Fruit fly (Drosophila melanogaster) whole organism, wandering third instar larva: ENCODE results near the gene CG15020.

Experiments
- CG32264 ChIP-seq: fragments of 200-800 bp; sonication (Bioruptor generic); optimal IDR thresholded peaks from 2 replicates; lab custom pipeline; 2016; ENCODE audit warnings: missing biosample characterization, missing genetic modification characterization
- CG9705 ChIP-seq: fragments of 200-800 bp; sonication (Bioruptor generic); optimal IDR thresholded peaks from 2 replicates; lab custom pipeline; 2018; ENCODE audit warnings: missing biosample characterization, mild to moderate bottlenecking, missing genetic modification characterization
- CrebA ChIP-seq: fragments of 200-800 bp; sonication (Bioruptor generic); optimal IDR thresholded peaks from 2 replicates; lab custom pipeline; 2016; ENCODE audit warnings: missing biosample characterization, mild to moderate bottlenecking, missing genetic modification characterization, borderline replicate concordance
- Dfd ChIP-seq: fragments of >200 bp; optimal IDR thresholded peaks from 2 replicates; lab custom pipeline; 2017; ENCODE audit warnings: missing biosample characterization, missing genetic modification characterization
- GATAd ChIP-seq: sonication (Bioruptor generic); optimal IDR thresholded peaks from 2 replicates; lab custom pipeline; 2016; ENCODE audit warnings: missing biosample characterization, missing genetic modification characterization
- HLH106 ChIP-seq: fragments of 200-800 bp; optimal IDR thresholded peaks from 3 replicates; lab custom pipeline; 2019; ENCODE audit warnings: missing biosample characterization, mild to moderate bottlenecking, missing genetic modification characterization, moderate library complexity
- Hnf4 ChIP-seq: fragments of 200-800 bp; sonication (Bioruptor generic); optimal IDR thresholded peaks from 2 replicates; lab custom pipeline; 2016; ENCODE audit warnings: missing biosample characterization, mild to moderate bottlenecking, missing genetic modification characterization
- Hr83 ChIP-seq: fragments of 200-300 bp; sonication (Bioruptor generic); optimal IDR thresholded peaks from 2 replicates; lab custom pipeline; 2016; ENCODE audit warnings: missing biosample characterization, mild to moderate bottlenecking, missing genetic modification characterization, moderate library complexity; ENCODE audit not compliant: poor library complexity, severe bottlenecking
- Mio ChIP-seq: sonication (Bioruptor generic); optimal IDR thresholded peaks from 2 replicates; lab custom pipeline; 2016; ENCODE audit warnings: missing biosample characterization, missing genetic modification characterization
- Myc ChIP-seq: fragments of >200 bp; optimal IDR thresholded peaks from 2 replicates; lab custom pipeline; 2017
- N ChIP-seq: fragments of >200 bp; optimal IDR thresholded peaks from 2 replicates; lab custom pipeline; 2018; ENCODE audit warnings: missing biosample characterization, missing external identifiers, missing genetic modification characterization
- OdsH ChIP-seq: fragments of 200-800 bp; sonication (Bioruptor generic); optimal IDR thresholded peaks from 2 replicates; lab custom pipeline; 2016; ENCODE audit warnings: missing biosample characterization, mild to moderate bottlenecking, missing genetic modification characterization
- Rel ChIP-seq, 2 experiments: fragments of 200-800 bp; sonication (Bioruptor generic) in 1 of 2; optimal IDR thresholded peaks; 2 replicates in 1 of 2; 3 replicates in 1 of 2; lab custom pipeline; 2016 to 2019; ENCODE audit warnings: mild to moderate bottlenecking in 2 of 2, missing biosample characterization in 2 of 2, missing genetic modification characterization in 2 of 2, moderate library complexity in 1 of 2
- Vsx2 ChIP-seq: fragments of 200-300, 225-300 bp; sonication (Bioruptor generic); optimal IDR thresholded peaks from 2 replicates; lab custom pipeline; 2018; ENCODE audit warnings: missing biosample characterization, missing genetic modification characterization; ENCODE audit not compliant: partially characterized antibody
- br ChIP-seq: fragments of 200-800 bp; sonication (Bioruptor generic); optimal IDR thresholded peaks from 2 replicates; lab custom pipeline; 2016; ENCODE audit warnings: missing biosample characterization, missing genetic modification characterization
- brk ChIP-seq: fragments of 200-800 bp; sonication (Bioruptor generic); optimal IDR thresholded peaks from 2 replicates; lab custom pipeline; 2016; ENCODE audit warnings: missing biosample characterization, mild to moderate bottlenecking, missing genetic modification characterization
- dl ChIP-seq, 2 experiments: fragments of 175-275, 200-275 bp in 1 of 2; fragments of 200-275 bp in 1 of 2; sonication (Bioruptor generic); optimal IDR thresholded peaks; lab custom pipeline; 2018; ENCODE audit warnings: mild to moderate bottlenecking in 2 of 2, missing biosample characterization in 2 of 2, missing genetic modification characterization in 2 of 2, moderate library complexity in 2 of 2; ENCODE audit not compliant: partially characterized antibody in 2 of 2, insufficient read depth in 1 of 2
- dmrt93B ChIP-seq: fragments of 200-800 bp; sonication (Bioruptor generic); optimal IDR thresholded peaks from 2 replicates; lab custom pipeline; 2018; ENCODE audit warnings: missing biosample characterization, mild to moderate bottlenecking, missing genetic modification characterization
- dsf ChIP-seq: sonication (Bioruptor generic); optimal IDR thresholded peaks from 2 replicates; lab custom pipeline; 2016; ENCODE audit warnings: missing biosample characterization, missing genetic modification characterization, borderline replicate concordance
- ey ChIP-seq: fragments of 200-800 bp; sonication (Bioruptor generic); optimal IDR thresholded peaks from 2 replicates; lab custom pipeline; 2016; ENCODE audit warnings: missing biosample characterization, missing genetic modification characterization
- foxo ChIP-seq, 2 experiments: fragments of 200-800 bp; sonication (Bioruptor generic); optimal IDR thresholded peaks; 2 replicates in 1 of 2; 3 replicates in 1 of 2; lab custom pipeline; 2016 to 2017; ENCODE audit warnings: missing biosample characterization in 2 of 2, missing genetic modification characterization in 2 of 2
- h ChIP-seq: fragments of 200-800 bp; sonication (Bioruptor generic); optimal IDR thresholded peaks from 3 replicates; lab custom pipeline; 2016; ENCODE audit warnings: missing biosample characterization, mild to moderate bottlenecking, missing genetic modification characterization
- jim ChIP-seq: fragments of 175-275, 200-325 bp; sonication (Bioruptor generic); optimal IDR thresholded peaks from 2 replicates; lab custom pipeline; 2016; ENCODE audit warnings: missing biosample characterization, mild to moderate bottlenecking, missing genetic modification characterization
- lola ChIP-seq: fragments of >200 bp; optimal IDR thresholded peaks from 2 replicates; lab custom pipeline; 2017; ENCODE audit warnings: missing biosample characterization, missing genetic modification characterization
- pan ChIP-seq: fragments of >200 bp; optimal IDR thresholded peaks from 2 replicates; lab custom pipeline; 2017
- sage ChIP-seq: fragments of 200-800 bp; sonication (Bioruptor generic); optimal IDR thresholded peaks from 2 replicates; lab custom pipeline; 2016; ENCODE audit warnings: missing biosample characterization, mild to moderate bottlenecking, missing genetic modification characterization
- tai ChIP-seq: sonication (Bioruptor generic); optimal IDR thresholded peaks from 2 replicates; lab custom pipeline; 2016; ENCODE audit warnings: missing biosample characterization, missing genetic modification characterization
- usp ChIP-seq: fragments of >200 bp; optimal IDR thresholded peaks from 2 replicates; lab custom pipeline; 2017; ENCODE audit warnings: missing biosample characterization, missing genetic modification characterization
- woc ChIP-seq: sonication (Bioruptor generic); optimal IDR thresholded peaks from 2 replicates; lab custom pipeline; 2016; ENCODE audit warnings: missing biosample characterization, mild to moderate bottlenecking, missing genetic modification characterization

CG15020 gene

dm6 chr3L:4430331-4430730, 8.9 kb downstream of the CG15020 start:
- no peak for TF ChIP-seq jim
- no peak for TF ChIP-seq h (GFP tag; lab: Kevin White, UChicago)
- TF ChIP-seq usp (GFP tag; lab: Kevin White, UChicago): no peak
- no peak for TF ChIP-seq brk
- TF ChIP-seq OdsH (GFP tag; lab: Kevin White, UChicago): no peak
- TF ChIP-seq tai (GFP tag; lab: Kevin White, UChicago): no peak
- no peak for TF ChIP-seq Hr83 (GFP tag; lab: Kevin White, UChicago)
- TF ChIP-seq dmrt93B (GFP tag; lab: Kevin White, UChicago): no peak
- TF ChIP-seq HLH106: no peak
- TF ChIP-seq Rel (GFP tag; optimal IDR thresholded peaks at IDR 0.05; lab: Kevin White, UChicago): no peak
- no peak for TF ChIP-seq Rel (tag; optimal IDR thresholded peaks at IDR 0.05; lab: Kevin White, UChicago)
- TF ChIP-seq ey (GFP tag; lab: Kevin White, UChicago): no peak
- no peak for TF ChIP-seq Vsx2 (GFP tag; lab: Kevin White, UChicago)
- no peak for TF ChIP-seq CG32264 (GFP tag; lab: Kevin White, UChicago)
- TF ChIP-seq lola (GFP tag; lab: Kevin White, UChicago): no peak
- no peak for TF ChIP-seq dsf
- TF ChIP-seq woc (GFP tag; lab: Kevin White, UChicago): no peak
- no peak for TF ChIP-seq foxo (GFP tag; optimal IDR thresholded peaks at IDR 0.05; lab: Kevin White, UChicago)
- no peak for TF ChIP-seq GATAd (GFP tag; lab: Kevin White, UChicago)
- no peak for TF ChIP-seq Myc
- TF ChIP-seq CG9705 (GFP tag; lab: Kevin White, UChicago): no peak
- TF ChIP-seq, all 38 proteins: peak for 0

dm6 chr3L:4431111-4431730, 9.8 kb downstream of the CG15020 start:
- no peak for TF ChIP-seq dmrt93B (GFP tag; lab: Kevin White, UChicago)
- no peak for TF ChIP-seq dsf

- no peak for TF ChIP-seq pan (lab: Kevin White, UChicago)
- TF ChIP-seq Dfd: no peak
- no peak for TF ChIP-seq CG32264 (GFP tag; lab: Kevin White, UChicago)
- TF ChIP-seq Rel (GFP tag; optimal IDR thresholded peaks at IDR 0.05; lab: Kevin White, UChicago): no peak
- no peak for TF ChIP-seq Rel (tag; optimal IDR thresholded peaks at IDR 0.05; lab: Kevin White, UChicago)
- no peak for TF ChIP-seq woc (GFP tag; lab: Kevin White, UChicago)
- TF ChIP-seq N (GFP tag; lab: Kevin White, UChicago): no peak
- no peak for TF ChIP-seq Myc
- TF ChIP-seq Hr83 (GFP tag; lab: Kevin White, UChicago): no peak
- no peak for TF ChIP-seq jim
- TF ChIP-seq lola (GFP tag; lab: Kevin White, UChicago): no peak
- TF ChIP-seq tai (GFP tag; lab: Kevin White, UChicago): no peak
- TF ChIP-seq brk: no peak
- TF ChIP-seq, all 38 proteins: peak for 0
Measured at dm6 chr3L:4436421-4436820, 15.0 kb downstream of the CG15020 start, which contains the start of gene CG15021. Gene CG15021, plus strand, starts transcription at chr3L:4436721.

- TF ChIP-seq Mio (GFP tag; lab: Kevin White, UChicago): no peak
- TF ChIP-seq Myc: peak; percentile 51
Measured at dm6 chr3L:4440153-4440552, 18.7 kb downstream of the CG15020 start.

- TF ChIP-seq jim (no peak), br (no peak)
Measured at dm6 chr3L:4442168-4442567, 20.7 kb downstream of the CG15020 start.

- TF ChIP-seq Myc (no peak), brk (no peak), dl (GFP tag; optimal IDR thresholded peaks at IDR 0.05; lab: Kevin White, UChicago; ENCODE audit: insufficient read depth in 1 of 2, partially characterized antibody in 2 of 2) (no peak), CrebA (no peak), Hr83 (GFP tag; lab: Kevin White, UChicago) (no peak), dsf (no peak), usp (GFP tag; lab: Kevin White, UChicago) (no peak), ey (GFP tag; lab: Kevin White, UChicago) (no peak), sage (GFP tag; lab: Kevin White, UChicago) (no peak), Hnf4 (no peak), HLH106 (no peak), CG9705 (GFP tag; lab: Kevin White, UChicago) (no peak), dmrt93B (GFP tag; lab: Kevin White, UChicago) (no peak)
Measured at dm6 chr3L:4445824-4446223, 24.4 kb downstream of the CG15020 start.
